Worm (Caenorhabditis elegans): ENCODE results near the gene rpoa-1.

- TF ChIP-seq ztf-23 (GFP tag; IDR thresholded peaks at IDR 0.05) (no peak), cog-1 (tag; optimal IDR thresholded peaks at IDR 0.05) (no peak), flt-1 (GFP tag; IDR thresholded peaks at IDR 0.05) (no peak), T22C8.4 (GFP tag; IDR thresholded peaks at IDR 0.05) (no peak)
These were observed 28.2 kb upstream of the rpoa-1 start, which contains the start of gene Y54G9A.5 for ce11 chrII:13722763-13723162.
